Fruit fly (Drosophila melanogaster) whole organism, adult: ENCODE measurements around the gene CHKov2.

Experiments
- CG11617 ChIP-seq: fragments of 200-800 bp; sonication (Bioruptor generic); optimal IDR thresholded peaks from 2 replicates; lab custom pipeline; 2017; ENCODE audit warnings: mild to moderate bottlenecking, missing biosample characterization, missing genetic modification reagents, missing genetic modification characterization
- CG12768 ChIP-seq: fragments of 200-800 bp; sonication (Bioruptor generic); optimal IDR thresholded peaks from 2 replicates; lab custom pipeline; 2017; ENCODE audit warnings: missing biosample characterization, missing genetic modification characterization, mild to moderate bottlenecking, moderate library complexity, missing genetic modification reagents
- CG14711 ChIP-seq: fragments of 200-800 bp; sonication (Bioruptor generic); optimal IDR thresholded peaks from 2 replicates; lab custom pipeline; 2018; ENCODE audit warnings: missing biosample characterization, mild to moderate bottlenecking, missing genetic modification characterization, moderate library complexity
- CG1620 ChIP-seq: fragments of 200-800 bp; sonication (Bioruptor generic); optimal IDR thresholded peaks from 2 replicates; lab custom pipeline; 2016; ENCODE audit warnings: missing biosample characterization, missing genetic modification characterization
- CG33017 ChIP-seq: fragments of 200-800 bp; sonication (Bioruptor generic); optimal IDR thresholded peaks from 2 replicates; lab custom pipeline; 2018; ENCODE audit warnings: missing biosample characterization, mild to moderate bottlenecking, missing genetic modification characterization, moderate library complexity
- CG7101 ChIP-seq: fragments of 200-800 bp; sonication (Bioruptor generic); optimal IDR thresholded peaks from 2 replicates; lab custom pipeline; 2018; ENCODE audit warnings: missing biosample characterization, mild to moderate bottlenecking, missing genetic modification characterization, moderate library complexity
- Crg-1 ChIP-seq: fragments of 200-800 bp; sonication (Bioruptor generic); optimal IDR thresholded peaks from 2 replicates; lab custom pipeline; 2016; ENCODE audit warnings: missing biosample characterization, missing genetic modification characterization
- Mnt ChIP-seq: fragments of 200-800 bp; sonication (Bioruptor generic); optimal IDR thresholded peaks from 2 replicates; lab custom pipeline; 2016; ENCODE audit warnings: missing biosample characterization, mild to moderate bottlenecking, missing genetic modification characterization
- bab1 ChIP-seq: fragments of 200-800 bp; sonication (Bioruptor generic); optimal IDR thresholded peaks from 3 replicates; lab custom pipeline; 2019; ENCODE audit warnings: missing biosample characterization, mild to moderate bottlenecking, missing genetic modification characterization, moderate library complexity
- cnc ChIP-seq, 2 experiments: fragments of >200 bp; optimal IDR thresholded peaks; 2 replicates each; lab custom pipeline; 2017
- kay ChIP-seq: fragments of 200-800 bp; sonication (Bioruptor generic); peaks from one replicate; lab custom pipeline; 2016; ENCODE audit warnings: missing biosample characterization, missing genetic modification characterization, borderline replicate concordance
- ovo ChIP-seq: fragments of 200-800 bp; sonication (Bioruptor generic); optimal IDR thresholded peaks from 2 replicates; lab custom pipeline; 2016; ENCODE audit warnings: missing biosample characterization, missing genetic modification characterization
- pad ChIP-seq: fragments of 200-800 bp; sonication (Bioruptor generic); optimal IDR thresholded peaks from 3 replicates; lab custom pipeline; 2017; ENCODE audit warnings: missing biosample characterization, missing genetic modification characterization, mild to moderate bottlenecking, moderate library complexity, missing genetic modification reagents
- tj ChIP-seq: fragments of 200-800 bp; sonication (Bioruptor generic); optimal IDR thresholded peaks from 3 replicates; lab custom pipeline; 2017; ENCODE audit warnings: missing biosample characterization, mild to moderate bottlenecking, missing genetic modification characterization, moderate library complexity

DNA sequence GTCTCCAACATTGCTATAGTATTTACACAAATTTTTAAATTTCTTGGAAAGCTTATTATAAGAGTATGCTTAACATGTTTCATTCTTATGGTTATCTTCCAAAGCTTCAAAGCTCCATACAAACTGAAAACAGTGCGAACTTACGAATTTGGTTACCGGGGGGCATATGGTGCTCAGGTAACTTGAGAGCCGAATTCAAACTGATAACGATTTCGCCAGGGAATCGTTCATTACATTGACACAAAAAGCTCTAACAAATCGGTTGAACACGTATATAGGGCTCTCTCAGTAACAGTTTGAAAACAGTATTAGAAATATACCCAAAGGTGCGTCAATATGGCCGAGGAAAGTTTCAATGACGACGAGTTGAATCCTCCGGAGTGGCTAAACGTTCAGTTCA is 30.4 kb downstream of the CHKov2 start, which contains the start of gene CG13659:
- no peak for TF ChIP-seq bab1 (GFP tag; lab: Kevin White, UChicago)
- no peak for TF ChIP-seq CG1620 (GFP tag; lab: Kevin White, UChicago)
- no peak for TF ChIP-seq CG12768 (GFP tag; lab: Kevin White, UChicago)
- no peak for TF ChIP-seq CG11617 (GFP tag; lab: Kevin White, UChicago)
- TF ChIP-seq CG14711 (tag; lab: Kevin White, UChicago) = no peak
- no peak for TF ChIP-seq pad (GFP tag; lab: Kevin White, UChicago)
- TF ChIP-seq CG7101 (tag; lab: Kevin White, UChicago) = no peak
- TF ChIP-seq Crg-1 (GFP tag; lab: Kevin White, UChicago) = no peak
- TF ChIP-seq Mnt (GFP tag; lab: Kevin White, UChicago) = no peak
- TF ChIP-seq cnc (optimal IDR thresholded peaks at IDR 0.05; lab: Kevin White, UChicago) = no peak
- peak; percentile 46 for TF ChIP-seq kay (GFP tag; lab: Kevin White, UChicago)
- no peak for TF ChIP-seq CG33017
- no peak for TF ChIP-seq tj
- TF ChIP-seq ovo (GFP tag; lab: Kevin White, UChicago) = no peak
